Fruit fly (Drosophila melanogaster): ENCODE measurements around the gene Ass.

DNA sequence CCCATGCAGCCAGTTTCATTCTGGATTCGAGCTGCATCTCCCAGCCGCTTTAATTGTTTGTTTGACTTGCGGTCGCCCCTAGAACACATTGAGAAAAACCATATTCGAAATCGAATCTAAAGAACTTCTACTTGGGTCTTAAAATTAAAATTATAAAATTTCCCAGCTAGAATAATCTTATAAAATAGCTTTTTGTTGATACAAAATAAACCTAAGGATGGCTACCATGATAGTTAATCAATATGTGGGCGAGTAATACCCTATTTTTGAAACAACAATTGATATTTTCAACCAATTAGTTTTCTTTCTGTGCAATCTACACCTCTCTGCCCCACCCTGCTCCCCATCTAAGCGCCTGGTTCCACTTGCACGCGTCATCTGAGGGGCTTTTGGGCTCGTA lies 30.3 kb upstream of the Ass start:
- TF ChIP-seq Smox (GFP tag; optimal IDR thresholded peaks at IDR 0.05) (peak; percentile 15), dsx (GFP tag; optimal IDR thresholded peaks at IDR 0.05; ENCODE audit: poor library complexity, severe bottlenecking) (no peak), OdsH (GFP tag; optimal IDR thresholded peaks at IDR 0.05) (peak; percentile 10)
